Worm (Caenorhabditis elegans) whole organism, L4 larva: ENCODE measurements around the gene bckd-1A.
A peak's percentile ranks its signal among the peaks of the same experiment; 100 is the strongest.

Source experiments
- D1046.2 ChIP-seq: fragments of 200-800 bp; sonication (Bioruptor generic); IDR thresholded peaks from 2 replicates; pipeline ENCODE4 v1.3.6; 2022; ENCODE audit warnings: missing genetic modification characterization, missing compliant biosample characterization
- F10B5.3 ChIP-seq: sonication (generic microtip); optimal IDR thresholded peaks from 2 replicates; lab custom pipeline; 2016; ENCODE audit warnings: mild to moderate bottlenecking, missing genetic modification characterization, missing compliant biosample characterization
- F37D6.2 ChIP-seq: sonication (generic microtip); optimal IDR thresholded peaks from 2 replicates; lab custom pipeline; 2016; ENCODE audit warnings: mild to moderate bottlenecking, missing genetic modification characterization, missing compliant biosample characterization
- T20F7.1 ChIP-seq: fragments of 200-800 bp; sonication (Bioruptor generic); optimal IDR thresholded peaks from 2 replicates; lab custom pipeline; 2018; ENCODE audit warnings: mild to moderate bottlenecking, missing genetic modification characterization, missing compliant biosample characterization
- T26A8.4 ChIP-seq: fragments of 200-800 bp; sonication (Bioruptor generic); IDR thresholded peaks from 2 replicates; pipeline ENCODE4 v1.3.6; 2022; ENCODE audit warnings: missing genetic modification characterization, missing compliant biosample characterization
- Y105C5A.15 ChIP-seq: fragments of 200-800 bp; sonication (Bioruptor generic); IDR thresholded peaks from 2 replicates; pipeline ENCODE4 v1.3.6; 2022; ENCODE audit warnings: missing genetic modification characterization, missing compliant biosample characterization
- Y5F2A.4 ChIP-seq: fragments of 200-800 bp; sonication (Bioruptor generic); optimal IDR thresholded peaks from 2 replicates; lab custom pipeline; 2018; ENCODE audit warnings: mild to moderate bottlenecking, missing genetic modification characterization, missing compliant biosample characterization
- ama-1 ChIP-seq: fragments of 150-350 bp; optimal IDR thresholded peaks from 2 replicates; lab custom pipeline; 2014; ENCODE audit warnings: inconsistent platforms, mixed read lengths
- arid-1 ChIP-seq: fragments of 200-800 bp; sonication (Bioruptor generic); conservative IDR thresholded peaks from 2 replicates; pipeline ENCODE4 v1.3.6; 2022; ENCODE audit warnings: missing genetic modification reagents, missing genetic modification characterization, missing compliant biosample characterization
- ceh-20 ChIP-seq: fragments of 200-800 bp; sonication (Bioruptor generic); IDR thresholded peaks from 2 replicates; pipeline ENCODE4 v1.3.6; 2022; ENCODE audit warnings: missing genetic modification reagents, missing genetic modification characterization, missing compliant biosample characterization
- ceh-44 ChIP-seq: fragments of 200-800 bp; sonication (Bioruptor generic); IDR thresholded peaks from 2 replicates; pipeline ENCODE4 v1.3.6; 2022; ENCODE audit warnings: missing genetic modification reagents, missing genetic modification characterization, missing compliant biosample characterization
- ctbp-1 ChIP-seq: fragments of 200-800 bp; sonication (Bioruptor generic); IDR thresholded peaks from 2 replicates; pipeline ENCODE4 v1.3.6; 2022; ENCODE audit warnings: missing genetic modification reagents, missing genetic modification characterization, missing compliant biosample characterization
- daf-12 ChIP-seq: fragments of 150-350 bp; optimal IDR thresholded peaks from 2 replicates; lab custom pipeline; 2014; ENCODE audit warnings: missing biosample characterization, missing genetic modification reagents, missing genetic modification characterization
- daf-16 ChIP-seq, 3 experiments: sonication (generic microtip); optimal IDR thresholded peaks; 2 replicates each; lab custom pipeline; 2016 to 2017; ENCODE audit warnings: missing genetic modification characterization in 3 of 3, missing genetic modification reagents in 3 of 3, mild to moderate bottlenecking in 2 of 3, missing compliant biosample characterization in 2 of 3, missing biosample characterization in 1 of 3, moderate library complexity in 1 of 3
- daf-8 ChIP-seq: fragments of 200-800 bp; sonication (Bioruptor generic); IDR thresholded peaks from 2 replicates; pipeline ENCODE4 v1.3.6; 2022; ENCODE audit warnings: missing genetic modification characterization, missing compliant biosample characterization
- dmd-8 ChIP-seq: fragments of 200-800 bp; sonication (Bioruptor generic); IDR thresholded peaks from 2 replicates; pipeline ENCODE4 v1.3.6; 2022; ENCODE audit warnings: missing genetic modification characterization, missing compliant biosample characterization
- dmd-9 ChIP-seq: fragments of 200-800 bp; sonication (Bioruptor generic); IDR thresholded peaks from 2 replicates; pipeline ENCODE4 v1.3.6; 2022; ENCODE audit warnings: missing genetic modification reagents, missing genetic modification characterization, missing compliant biosample characterization
- duxl-1 ChIP-seq: sonication (generic microtip); optimal IDR thresholded peaks from 2 replicates; lab custom pipeline; 2016; ENCODE audit warnings: mild to moderate bottlenecking, missing genetic modification characterization, moderate library complexity, missing compliant biosample characterization; ENCODE audit not compliant: poor library complexity
- egl-27 ChIP-seq: sonication (generic microtip); optimal IDR thresholded peaks from 3 replicates; lab custom pipeline; 2017; ENCODE audit warnings: missing biosample characterization, missing genetic modification reagents, missing genetic modification characterization
- egl-43 ChIP-seq: fragments of 200-800 bp; sonication (Bioruptor generic); IDR thresholded peaks from 2 replicates; pipeline ENCODE4 v1.3.6; 2022; ENCODE audit warnings: missing genetic modification reagents, missing genetic modification characterization, missing compliant biosample characterization
- fkh-10 ChIP-seq: fragments of 150-350 bp; optimal IDR thresholded peaks from 2 replicates; lab custom pipeline; 2014; ENCODE audit warnings: missing biosample characterization, missing genetic modification reagents, missing genetic modification characterization
- fos-1 ChIP-seq: fragments of 150-350 bp; optimal IDR thresholded peaks from 2 replicates; lab custom pipeline; 2014; ENCODE audit warnings: missing biosample characterization, missing genetic modification characterization
- gei-8 ChIP-seq: fragments of 200-800 bp; sonication (Bioruptor generic); optimal IDR thresholded peaks from 2 replicates; lab custom pipeline; 2018; ENCODE audit warnings: mild to moderate bottlenecking, missing genetic modification characterization, missing compliant biosample characterization
- hif-1 ChIP-seq, 2 experiments: sonication (generic microtip); optimal IDR thresholded peaks; 2 replicates each; lab custom pipeline; 2016 to 2017; ENCODE audit warnings: missing compliant biosample characterization in 2 of 2, missing genetic modification characterization in 2 of 2, missing genetic modification reagents in 2 of 2, missing genotype in 2 of 2, mild to moderate bottlenecking in 1 of 2
- hmg-1.1 ChIP-seq: fragments of 200-800 bp; sonication (Bioruptor generic); IDR thresholded peaks from 2 replicates; pipeline ENCODE4 v1.3.6; 2022; ENCODE audit warnings: missing genetic modification reagents, missing genetic modification characterization, missing compliant biosample characterization
- jun-1 ChIP-seq: fragments of 150-350 bp; optimal IDR thresholded peaks from 2 replicates; lab custom pipeline; 2014; ENCODE audit warnings: missing biosample characterization, missing genetic modification reagents, missing genetic modification characterization
- lin-1 ChIP-seq: fragments of 200-800 bp; sonication (Bioruptor generic); IDR thresholded peaks from 2 replicates; pipeline ENCODE4 v1.3.6; 2022; ENCODE audit warnings: missing genetic modification reagents, missing genetic modification characterization, missing compliant biosample characterization
- lin-13 ChIP-seq: fragments of 150-350 bp; optimal IDR thresholded peaks from 2 replicates; lab custom pipeline; 2014; ENCODE audit warnings: missing biosample characterization, missing genetic modification reagents, missing genetic modification characterization
- lin-15B ChIP-seq: fragments of 150-350 bp; sonication (generic microtip); optimal IDR thresholded peaks from 3 replicates; lab custom pipeline; 2014; ENCODE audit warnings: missing biosample characterization, missing genetic modification characterization
- lin-29 ChIP-seq: fragments of 200-800 bp; sonication (Bioruptor generic); IDR thresholded peaks from 2 replicates; pipeline ENCODE4 v1.3.6; 2022; ENCODE audit warnings: missing genetic modification reagents, missing genetic modification characterization, missing compliant biosample characterization
- lir-3 ChIP-seq: sonication (generic microtip); optimal IDR thresholded peaks from 2 replicates; lab custom pipeline; 2016; ENCODE audit warnings: mild to moderate bottlenecking, missing genetic modification characterization, missing compliant biosample characterization
- madf-9 ChIP-seq: fragments of 200-800 bp; sonication (Bioruptor generic); conservative IDR thresholded peaks from 2 replicates; pipeline ENCODE4 v1.3.6; 2022; ENCODE audit warnings: missing genetic modification reagents, missing genetic modification characterization, missing compliant biosample characterization
- mes-2 ChIP-seq: sonication (generic microtip); optimal IDR thresholded peaks from 2 replicates; lab custom pipeline; 2016; ENCODE audit warnings: missing genotype, mild to moderate bottlenecking, missing genetic modification characterization, missing compliant biosample characterization; ENCODE audit not compliant: poor library complexity, severe bottlenecking
- nhr-102 ChIP-seq: sonication (generic microtip); optimal IDR thresholded peaks from 2 replicates; lab custom pipeline; 2016; ENCODE audit warnings: mild to moderate bottlenecking, missing genetic modification characterization, moderate library complexity, missing compliant biosample characterization
- nhr-111 ChIP-seq: fragments of 200-800 bp; sonication (Bioruptor generic); optimal IDR thresholded peaks from 2 replicates; lab custom pipeline; 2018; ENCODE audit warnings: mild to moderate bottlenecking, missing genetic modification characterization, missing compliant biosample characterization
- nhr-237 ChIP-seq: sonication (generic microtip); optimal IDR thresholded peaks from 2 replicates; lab custom pipeline; 2017; ENCODE audit warnings: missing biosample characterization, missing genetic modification characterization
- nhr-28 ChIP-seq: fragments of 150-350 bp; optimal IDR thresholded peaks from 2 replicates; lab custom pipeline; 2014; ENCODE audit warnings: missing biosample characterization, missing genetic modification characterization
- nhr-42 ChIP-seq: fragments of 200-800 bp; sonication (Bioruptor generic); IDR thresholded peaks from 2 replicates; pipeline ENCODE4 v1.3.6; 2022; ENCODE audit warnings: missing genetic modification characterization, missing compliant biosample characterization
- nhr-6 ChIP-seq: fragments of 150-350 bp; optimal IDR thresholded peaks from 2 replicates; lab custom pipeline; 2014; ENCODE audit warnings: missing biosample characterization, missing genetic modification characterization
- nhr-77 ChIP-seq: fragments of 150-350 bp; optimal IDR thresholded peaks from 2 replicates; lab custom pipeline; 2014; ENCODE audit warnings: missing biosample characterization, missing genetic modification characterization
- rbr-2 ChIP-seq: sonication (generic microtip); optimal IDR thresholded peaks from 2 replicates; lab custom pipeline; 2016; ENCODE audit warnings: missing genotype, missing genetic modification characterization, missing compliant biosample characterization
- tag-97 ChIP-seq: fragments of 200-800 bp; sonication (Bioruptor generic); IDR thresholded peaks from 2 replicates; pipeline ENCODE4 v1.3.6; 2022; ENCODE audit warnings: missing genetic modification characterization, missing compliant biosample characterization
- unc-130 ChIP-seq: sonication (generic microtip); optimal IDR thresholded peaks from 2 replicates; lab custom pipeline; 2016; ENCODE audit warnings: missing genetic modification reagents, missing genetic modification characterization, missing compliant biosample characterization
- unc-39 ChIP-seq: sonication (generic microtip); optimal IDR thresholded peaks from 2 replicates; lab custom pipeline; 2017; ENCODE audit warnings: missing biosample characterization, missing genetic modification characterization
- unc-62 ChIP-seq, 3 experiments: fragments of 150-350 bp in 1 of 3; sonication (generic microtip); optimal IDR thresholded peaks in 2 of 3; peaks in 1 of 3; 1 replicate in 1 of 3; 2 replicates in 2 of 3; lab custom pipeline; 2014 to 2017; ENCODE audit warnings: missing biosample characterization in 3 of 3, missing genetic modification characterization in 3 of 3, missing genetic modification reagents in 3 of 3, missing genotype in 1 of 3
- zag-1 ChIP-seq: fragments of 150-350 bp; optimal IDR thresholded peaks from 2 replicates; lab custom pipeline; 2014; ENCODE audit warnings: missing biosample characterization, missing genetic modification characterization
- zfp-2 ChIP-seq: sonication (generic microtip); optimal IDR thresholded peaks from 2 replicates; lab custom pipeline; 2016; ENCODE audit warnings: mild to moderate bottlenecking, missing genetic modification characterization, missing compliant biosample characterization
- zfp-3 ChIP-seq: fragments of 200-800 bp; sonication (Bioruptor generic); conservative IDR thresholded peaks from 2 replicates; pipeline ENCODE4 v1.3.6; 2022; ENCODE audit warnings: missing genetic modification reagents, missing genetic modification characterization, missing compliant biosample characterization
- ztf-7 ChIP-seq: fragments of 150-350 bp; optimal IDR thresholded peaks from 2 replicates; lab custom pipeline; 2014; ENCODE audit warnings: missing biosample characterization, missing genetic modification characterization

The bckd-1A gene

DNA sequence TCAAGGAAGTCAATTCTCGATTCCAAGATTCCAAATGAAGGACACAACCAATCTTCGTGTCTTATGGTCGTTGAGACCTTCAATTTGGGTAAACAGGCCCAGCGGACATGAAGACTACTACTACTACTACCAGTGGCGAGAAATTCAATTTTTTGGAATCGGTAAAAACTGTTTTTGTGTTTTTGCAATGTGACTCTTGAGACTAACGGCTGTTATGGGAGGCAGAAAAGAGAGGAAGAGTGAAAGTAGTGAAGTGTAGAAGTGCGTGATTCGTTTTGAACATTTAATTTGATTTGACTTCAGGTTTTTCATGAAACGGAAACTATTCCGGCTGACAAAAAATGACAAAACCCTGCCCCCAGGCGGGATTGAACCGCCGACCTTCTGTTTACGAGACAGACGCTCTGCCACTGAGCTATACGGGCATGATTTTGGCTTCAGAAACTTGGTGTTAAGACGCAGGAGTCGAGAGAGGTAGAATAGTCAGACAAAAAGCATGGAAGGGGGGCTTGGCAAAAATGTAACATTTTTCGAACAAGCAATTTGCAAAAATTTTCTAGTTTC lies 43.5 kb upstream of the bckd-1A start (continued):
- TF ChIP-seq lin-1 (GFP tag; lab: Robert Waterston, UW): 0 out of 2 replicates have a peak, but pooled peaks have one; percentile 16
- TF ChIP-seq ceh-20 (GFP tag; lab: Robert Waterston, UW): peak; percentile 54; the same call in 1 of the 2 replicates
- peak in 1 of 2 experiments; percentile 29 for TF ChIP-seq hif-1 (tag; optimal IDR thresholded peaks at IDR 0.05; lab: Kevin White, UChicago)
- TF ChIP-seq daf-8 (GFP tag; lab: Robert Waterston, UW): no peak
- TF ChIP-seq mes-2 (tag; lab: Kevin White, UChicago): peak; percentile 75
- TF ChIP-seq arid-1 (GFP tag; lab: Robert Waterston, UW): peak; percentile 69; the same call in 1 of the 2 replicates
- TF ChIP-seq madf-9 (GFP tag; lab: Robert Waterston, UW): no peak; the same call in 1 of the 2 replicates
- 0 out of 2 replicates have a peak, but pooled peaks have one; percentile 28 for TF ChIP-seq zfp-3 (GFP tag; lab: Robert Waterston, UW)
- TF ChIP-seq F10B5.3: no peak
- no peak for TF ChIP-seq fos-1 (tag; lab: Kevin White, UChicago)
- TF ChIP-seq unc-62 (GFP tag; optimal IDR thresholded peaks at IDR 0.05 in 1 of 2; lab: Kevin White, UChicago): peak in 1 of 2 experiments; percentile 70
- no peak for TF ChIP-seq unc-62 (tag; optimal IDR thresholded peaks at IDR 0.05; lab: Kevin White, UChicago)
- TF ChIP-seq nhr-28 (tag; lab: Kevin White, UChicago): no peak
- TF ChIP-seq dmd-9 (GFP tag; lab: Robert Waterston, UW): peak; percentile 25; the same call in 1 of the 2 replicates
- no peak for TF ChIP-seq D1046.2 (GFP tag; lab: Robert Waterston, UW)
- peak; percentile 45 for TF ChIP-seq Y5F2A.4 (GFP tag; lab: Kevin White, UChicago)
- TF ChIP-seq T26A8.4 (GFP tag; lab: Robert Waterston, UW): peak; percentile 83
- peak; percentile 4 for TF ChIP-seq unc-130 (GFP tag; lab: Kevin White, UChicago)
- TF ChIP-seq hmg-1.1 (GFP tag; lab: Robert Waterston, UW): peak; percentile 85
- peak; percentile 79 for TF ChIP-seq dmd-8
- TF ChIP-seq nhr-77: no peak
- TF ChIP-seq lin-15B (tag; lab: Kevin White, UChicago): no peak
- no peak for TF ChIP-seq tag-97
- peak; percentile 75; the same call in 1 of the 2 replicates for TF ChIP-seq ctbp-1 (GFP tag; lab: Robert Waterston, UW)
- no peak for TF ChIP-seq unc-39 (tag; lab: Kevin White, UChicago)
- TF ChIP-seq egl-27 (tag; lab: Kevin White, UChicago): no peak
- TF ChIP-seq nhr-42 (GFP tag; lab: Robert Waterston, UW): peak; percentile 65; the same call in 1 of the 2 replicates
- TF ChIP-seq daf-12 (tag; lab: Kevin White, UChicago): no peak
- TF ChIP-seq zag-1 (tag; lab: Kevin White, UChicago): no peak
- peak; percentile 17 for TF ChIP-seq nhr-6 (tag; lab: Kevin White, UChicago)
- TF ChIP-seq F37D6.2: peak; percentile 1
- TF ChIP-seq fkh-10: peak; percentile 30
- TF ChIP-seq T20F7.1 (GFP tag; lab: Kevin White, UChicago): no peak
- no peak for TF ChIP-seq nhr-237
- no peak for TF ChIP-seq jun-1 (tag; lab: Kevin White, UChicago)
- peak; percentile 3 for TF ChIP-seq lin-13 (GFP tag; lab: Kevin White, UChicago)
- TF ChIP-seq daf-16 (GFP tag; optimal IDR thresholded peaks at IDR 0.05; lab: Kevin White, UChicago): peak; percentile 49 to 75
- TF ChIP-seq daf-16 (tag; optimal IDR thresholded peaks at IDR 0.05; lab: Kevin White, UChicago): peak; percentile 90
- TF ChIP-seq ama-1 (lab: Kevin White, UChicago): no peak
- TF ChIP-seq egl-43 (GFP tag; lab: Robert Waterston, UW): peak; percentile 91
- TF ChIP-seq gei-8 (GFP tag; lab: Kevin White, UChicago): no peak
- peak; percentile 72; the same call in 1 of the 2 replicates for TF ChIP-seq Y105C5A.15
- peak; percentile 47 for TF ChIP-seq nhr-111
- no peak for TF ChIP-seq lir-3 (tag; lab: Kevin White, UChicago)
- TF ChIP-seq ztf-7 (tag; lab: Kevin White, UChicago): peak; percentile 50
- TF ChIP-seq lin-29 (GFP tag; lab: Robert Waterston, UW): no peak
- TF ChIP-seq nhr-102 (tag; lab: Kevin White, UChicago): peak; percentile 87
- peak; percentile 58; the same call in 1 of the 2 replicates for TF ChIP-seq ceh-44 (GFP tag; lab: Robert Waterston, UW)
- TF ChIP-seq zfp-2 (tag; lab: Kevin White, UChicago): no peak
- TF ChIP-seq duxl-1 (tag; lab: Kevin White, UChicago): peak; percentile 71
- peak; percentile 30 for TF ChIP-seq rbr-2
